Worm (Caenorhabditis elegans): ENCODE results near the gene F35A5.2.

The F35A5.2 gene

DNA sequence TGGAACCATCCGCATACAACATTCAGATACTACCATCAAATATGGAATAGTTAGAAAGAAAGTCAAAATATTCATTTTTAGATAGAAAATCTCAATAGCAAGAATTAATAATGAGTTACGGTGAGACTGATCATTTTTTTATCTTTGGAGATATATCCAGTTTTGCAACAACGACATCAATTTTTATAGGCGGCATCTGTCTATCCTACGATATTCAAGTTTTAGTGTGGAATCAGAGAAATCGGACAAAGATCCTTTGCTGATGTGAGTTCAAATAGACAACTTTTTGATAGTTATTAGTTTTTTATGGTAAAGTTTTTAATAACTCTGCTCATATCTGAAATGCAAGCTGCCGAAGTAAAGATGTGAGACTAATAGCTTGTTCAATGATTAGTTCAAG is 38.4 kb upstream of the F35A5.2 start, which contains the start of gene F47B7.4:
F47B7.4 (minus strand) TSS at position 101 of the 400 bp plus-strand sequence.
- TF ChIP-seq ceh-13 (GFP tag; optimal IDR thresholded peaks at IDR 0.05) = no peak
- TF ChIP-seq F13C5.2 (tag; optimal IDR thresholded peaks at IDR 0.05) = no peak
- no peak for TF ChIP-seq tbx-11 (GFP tag; IDR thresholded peaks at IDR 0.05)
- TF ChIP-seq pes-1 (GFP tag; IDR thresholded peaks at IDR 0.05) = no peak
- no peak for TF ChIP-seq sea-1 (GFP tag; conservative IDR thresholded peaks at IDR 0.05)

DNA sequence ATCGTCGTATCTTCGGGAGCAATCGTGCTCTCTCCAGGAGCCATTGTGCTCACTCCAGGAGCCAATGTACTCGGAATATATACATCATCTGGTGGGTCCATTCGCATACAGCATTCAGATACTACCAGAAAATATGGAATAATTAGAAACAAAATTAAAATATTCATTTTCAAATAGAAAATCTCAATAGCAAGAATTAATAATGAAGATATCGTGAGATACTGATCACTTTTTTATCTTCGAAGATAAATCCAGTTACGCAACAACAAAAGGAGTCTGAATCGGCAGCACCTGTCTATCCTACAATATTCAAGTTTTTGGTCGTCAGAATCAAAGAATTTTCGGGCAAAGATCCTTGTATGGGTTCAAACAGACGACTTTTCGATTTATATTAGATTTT is 36.2 kb upstream of the F35A5.2 start, which contains the start of gene F47B7.5:
F47B7.5 (minus strand) TSS at position 101 of the 400 bp plus-strand sequence.
- no peak for TF ChIP-seq ama-1 (optimal IDR thresholded peaks at IDR 0.05)
- no peak for TF ChIP-seq hmg-4 (GFP tag; optimal IDR thresholded peaks at IDR 0.05)
- TF ChIP-seq aly-1 (tag; optimal IDR thresholded peaks at IDR 0.05) = no peak
- no peak for TF ChIP-seq pes-1 (GFP tag; IDR thresholded peaks at IDR 0.05)
- TF ChIP-seq ets-7 (tag; optimal IDR thresholded peaks at IDR 0.05) = no peak
- no peak for TF ChIP-seq hnd-1 (tag; optimal IDR thresholded peaks at IDR 0.05)
- no peak for TF ChIP-seq ceh-36 (tag; optimal IDR thresholded peaks at IDR 0.05)

DNA sequence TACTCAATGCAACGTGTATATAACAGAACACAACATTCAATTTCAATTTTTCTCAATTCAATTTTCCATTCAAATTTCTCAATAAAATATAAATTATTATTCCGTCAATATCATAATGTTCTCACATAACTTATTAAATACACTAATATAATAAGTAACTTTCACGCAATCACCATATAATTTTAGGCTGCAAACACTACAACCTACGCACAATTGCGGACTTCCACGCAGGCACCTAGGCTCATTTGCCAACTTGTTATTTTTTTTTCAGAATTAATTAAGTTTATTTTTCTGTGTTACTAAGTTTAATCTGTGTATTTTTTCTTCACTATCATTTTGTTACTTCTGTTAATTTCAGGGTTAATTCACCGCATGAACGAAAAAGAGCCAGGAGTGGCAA is 32.5 kb upstream of the F35A5.2 start, which contains the start of gene F47B7.2:
F47B7.2 (plus strand) TSS at position 358 of the 400 bp plus-strand sequence.
- TF ChIP-seq hmbx-1 (tag; optimal IDR thresholded peaks at IDR 0.05) (no peak), ceh-13 (GFP tag; optimal IDR thresholded peaks at IDR 0.05) (no peak), sea-1 (GFP tag; conservative IDR thresholded peaks at IDR 0.05) (no peak), aly-1 (tag; optimal IDR thresholded peaks at IDR 0.05) (no peak), hmg-4 (GFP tag; optimal IDR thresholded peaks at IDR 0.05) (no peak), scrt-1 (GFP tag; IDR thresholded peaks at IDR 0.05) (no peak), tbx-37 (GFP tag; conservative IDR thresholded peaks at IDR 0.05) (no peak), ama-1 (optimal IDR thresholded peaks at IDR 0.05) (no peak), F13C5.2 (tag; optimal IDR thresholded peaks at IDR 0.05) (peak; percentile 8), tra-4 (tag; optimal IDR thresholded peaks at IDR 0.05) (no peak), hnd-1 (tag; optimal IDR thresholded peaks at IDR 0.05) (no peak), flt-1 (GFP tag; IDR thresholded peaks at IDR 0.05) (no peak), B0310.2 (tag; optimal IDR thresholded peaks at IDR 0.05) (no peak), pes-1 (GFP tag; IDR thresholded peaks at IDR 0.05) (peak; percentile 16; the same call in 1 of the 2 replicates), ceh-36 (tag; optimal IDR thresholded peaks at IDR 0.05) (no peak)

DNA sequence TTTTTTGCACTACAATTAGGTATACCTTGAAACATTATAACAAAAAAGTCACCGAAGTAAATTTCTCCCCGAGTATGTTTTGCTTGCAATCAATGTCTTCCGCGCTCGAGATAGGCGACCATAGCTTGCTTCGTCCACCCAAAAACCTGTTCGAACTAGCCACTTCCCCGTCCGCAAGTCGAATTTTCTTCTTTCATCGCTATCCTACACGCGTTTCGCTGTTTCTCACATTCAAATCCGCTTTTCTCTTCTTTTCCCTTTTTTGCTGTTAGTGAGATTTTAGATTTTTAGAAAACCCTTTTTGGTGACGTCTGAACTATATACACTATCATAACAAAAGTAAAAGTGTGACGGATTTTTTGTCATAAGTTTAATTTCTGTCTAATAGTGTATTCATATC is 31.7 kb upstream of the F35A5.2 start:
- TF ChIP-seq ama-1 (optimal IDR thresholded peaks at IDR 0.05) = no peak
- no peak for TF ChIP-seq hnd-1 (tag; optimal IDR thresholded peaks at IDR 0.05)
- no peak for TF ChIP-seq ceh-36 (tag; optimal IDR thresholded peaks at IDR 0.05)
- no peak for TF ChIP-seq sea-1 (GFP tag; conservative IDR thresholded peaks at IDR 0.05)
- TF ChIP-seq tbx-37 (GFP tag; conservative IDR thresholded peaks at IDR 0.05) = no peak

DNA sequence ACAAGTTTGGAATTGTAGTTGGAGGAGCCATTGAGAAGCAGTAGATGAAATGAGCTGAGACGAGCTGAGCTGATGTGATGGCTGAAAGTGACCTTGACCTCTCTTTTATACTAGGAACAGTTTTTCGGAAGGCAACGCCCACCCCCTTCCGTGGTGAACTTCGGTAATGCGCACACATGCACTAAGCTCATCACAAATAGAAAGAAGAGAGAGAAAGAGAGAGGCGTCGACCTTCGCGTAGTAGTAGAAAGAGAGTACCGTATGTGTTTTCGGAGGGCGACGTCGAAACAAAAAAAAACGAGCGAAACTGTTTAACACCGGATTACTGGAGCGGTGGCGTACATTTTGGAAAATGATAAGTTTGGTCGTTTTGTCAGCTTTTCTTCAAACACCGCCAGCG is 23.9 kb upstream of the F35A5.2 start, which contains the start of gene marg-1:
marg-1 (minus strand) TSS at position 101 of the 400 bp plus-strand sequence.
- no peak for TF ChIP-seq scrt-1 (GFP tag; IDR thresholded peaks at IDR 0.05)
- no peak for TF ChIP-seq pes-1 (GFP tag; IDR thresholded peaks at IDR 0.05)
- TF ChIP-seq ets-7 (tag; optimal IDR thresholded peaks at IDR 0.05) = no peak
- TF ChIP-seq aly-1 (tag; optimal IDR thresholded peaks at IDR 0.05) = no peak
- no peak for TF ChIP-seq hmbx-1 (tag; optimal IDR thresholded peaks at IDR 0.05)
- TF ChIP-seq B0310.2 (tag; optimal IDR thresholded peaks at IDR 0.05) = no peak
- no peak for TF ChIP-seq hmg-4 (GFP tag; optimal IDR thresholded peaks at IDR 0.05)
- no peak for TF ChIP-seq F13C5.2 (tag; optimal IDR thresholded peaks at IDR 0.05)
- no peak for TF ChIP-seq tra-4 (tag; optimal IDR thresholded peaks at IDR 0.05)
- no peak for TF ChIP-seq ceh-13 (GFP tag; optimal IDR thresholded peaks at IDR 0.05)
- no peak for TF ChIP-seq ama-1 (optimal IDR thresholded peaks at IDR 0.05)

DNA sequence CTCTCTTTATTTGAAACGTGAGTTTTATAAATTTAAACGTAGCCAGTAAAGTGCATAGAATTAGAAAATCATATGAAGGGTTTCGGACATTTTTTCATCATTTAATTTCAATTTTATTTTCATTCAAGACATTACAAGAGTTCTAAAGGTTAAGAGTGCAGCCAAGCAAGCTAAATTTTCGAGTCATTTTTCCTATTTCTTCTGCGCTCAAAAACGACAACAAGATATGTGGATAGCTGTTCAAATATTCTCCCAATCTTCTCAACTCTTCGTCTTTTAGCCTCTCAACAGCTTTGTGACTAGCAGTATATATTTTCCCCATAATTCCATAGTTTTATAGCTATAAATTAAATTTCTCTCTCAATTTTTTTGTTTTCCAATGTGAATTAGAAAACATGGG is 21.3 kb upstream of the F35A5.2 start:
- no peak for TF ChIP-seq scrt-1 (GFP tag; IDR thresholded peaks at IDR 0.05)
- TF ChIP-seq hnd-1 (tag; optimal IDR thresholded peaks at IDR 0.05) = no peak
- no peak for TF ChIP-seq ceh-36 (tag; optimal IDR thresholded peaks at IDR 0.05)
- no peak for TF ChIP-seq tbx-37 (GFP tag; conservative IDR thresholded peaks at IDR 0.05)
- no peak for TF ChIP-seq tbx-11 (GFP tag; IDR thresholded peaks at IDR 0.05)
- TF ChIP-seq pes-1 (GFP tag; IDR thresholded peaks at IDR 0.05) = no peak
- TF ChIP-seq hmg-4 (GFP tag; optimal IDR thresholded peaks at IDR 0.05) = no peak
- no peak for TF ChIP-seq tra-4 (tag; optimal IDR thresholded peaks at IDR 0.05)
- TF ChIP-seq flt-1 (GFP tag; IDR thresholded peaks at IDR 0.05) = no peak
- no peak for TF ChIP-seq ama-1 (optimal IDR thresholded peaks at IDR 0.05)
- TF ChIP-seq ets-7 (tag; optimal IDR thresholded peaks at IDR 0.05) = no peak
- TF ChIP-seq aly-1 (tag; optimal IDR thresholded peaks at IDR 0.05) = no peak
- TF ChIP-seq sea-1 (GFP tag; conservative IDR thresholded peaks at IDR 0.05) = no peak

DNA sequence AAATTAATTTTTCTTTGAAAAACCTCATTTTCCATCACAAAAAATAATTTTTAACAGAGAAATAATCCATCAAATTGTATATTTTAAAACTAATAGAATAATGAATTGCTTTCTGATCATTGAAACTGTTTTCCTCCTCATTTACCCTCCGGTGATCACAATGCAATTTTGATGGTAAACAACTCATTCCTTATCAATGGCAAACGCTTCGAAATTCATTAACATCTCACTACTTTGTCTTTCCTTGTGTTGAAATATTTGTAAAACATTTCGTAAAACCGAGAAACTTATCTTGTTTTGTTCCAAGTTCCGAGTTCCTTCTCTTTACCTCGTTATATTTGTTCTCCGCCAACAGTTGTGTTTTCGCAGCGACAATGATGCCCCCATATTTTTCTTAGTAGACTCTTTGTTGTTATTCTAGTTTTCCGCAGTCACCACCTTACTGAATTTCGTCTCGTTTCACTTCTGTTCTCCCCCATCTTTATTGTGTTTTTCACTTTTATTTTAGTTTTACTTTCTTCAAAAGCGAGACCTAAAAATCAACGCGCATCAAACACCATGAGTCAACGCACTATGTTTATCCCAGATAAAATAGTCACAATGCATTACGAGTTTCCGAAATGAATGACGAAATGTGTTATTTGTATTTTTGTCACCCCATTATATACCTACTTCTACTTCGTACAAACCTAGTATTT is 19.7 kb upstream of the F35A5.2 start:
- TF ChIP-seq ceh-13 (GFP tag; optimal IDR thresholded peaks at IDR 0.05) (no peak), hmbx-1 (tag; optimal IDR thresholded peaks at IDR 0.05) (no peak), B0310.2 (tag; optimal IDR thresholded peaks at IDR 0.05) (no peak), F13C5.2 (tag; optimal IDR thresholded peaks at IDR 0.05) (no peak), tra-4 (tag; optimal IDR thresholded peaks at IDR 0.05) (no peak), aly-1 (tag; optimal IDR thresholded peaks at IDR 0.05) (no peak), pes-1 (GFP tag; IDR thresholded peaks at IDR 0.05) (no peak), hmg-4 (GFP tag; optimal IDR thresholded peaks at IDR 0.05) (no peak), flt-1 (GFP tag; IDR thresholded peaks at IDR 0.05) (no peak)

All from whole organism, early embryonic.